Worm (Caenorhabditis elegans) whole organism, young adult: ENCODE results near the gene C54D2.6.
A peak's percentile ranks its signal among the peaks of the same experiment; 100 is the strongest.

Experiments
- B0019.2 ChIP-seq: fragments of 200-800 bp; sonication (Bioruptor generic); conservative IDR thresholded peaks from 2 replicates; pipeline ENCODE4 v1.3.6; 2022; ENCODE audit warnings: missing genetic modification reagents, missing genetic modification characterization, missing compliant biosample characterization
- B0261.1 ChIP-seq: sonication (generic microtip); optimal IDR thresholded peaks from 2 replicates; lab custom pipeline; 2016; ENCODE audit warnings: mild to moderate bottlenecking, missing genetic modification characterization, moderate library complexity, missing compliant biosample characterization
- C17E4.6 ChIP-seq: fragments of 200-800 bp; sonication (Bioruptor generic); IDR thresholded peaks from 2 replicates; pipeline ENCODE4 v1.3.6; 2022; ENCODE audit warnings: missing genetic modification reagents, missing genetic modification characterization, missing compliant biosample characterization
- D2030.7 ChIP-seq: fragments of 200-800 bp; sonication (Bioruptor generic); IDR thresholded peaks from 2 replicates; pipeline ENCODE4 v1.3.6; 2022; ENCODE audit warnings: missing genetic modification reagents, missing genetic modification characterization, missing compliant biosample characterization
- F10E7.11 ChIP-seq: sonication (generic microtip); optimal IDR thresholded peaks from 2 replicates; lab custom pipeline; 2017; ENCODE audit warnings: mild to moderate bottlenecking, missing genetic modification characterization, moderate library complexity, missing compliant biosample characterization
- F33H1.4 ChIP-seq: fragments of 200-800 bp; sonication (Bioruptor generic); IDR thresholded peaks from 2 replicates; pipeline ENCODE4 v1.3.6; 2022; ENCODE audit warnings: missing genetic modification reagents, missing genetic modification characterization, missing compliant biosample characterization
- K11D2.4 ChIP-seq: fragments of 200-800 bp; sonication (Bioruptor generic); IDR thresholded peaks from 2 replicates; pipeline ENCODE4 v1.3.6; 2022; ENCODE audit warnings: missing genetic modification reagents, missing genetic modification characterization, missing compliant biosample characterization
- T26A5.8 ChIP-seq: sonication (generic microtip); optimal IDR thresholded peaks from 2 replicates; lab custom pipeline; 2016; ENCODE audit warnings: missing genetic modification characterization, missing compliant biosample characterization
- Y53G8AR.9 ChIP-seq: fragments of 200-800 bp; sonication (Bioruptor generic); conservative IDR thresholded peaks from 2 replicates; pipeline ENCODE4 v1.3.6; 2022; ENCODE audit warnings: missing genetic modification reagents, missing genetic modification characterization, missing compliant biosample characterization
- Y56A3A.18 ChIP-seq: fragments of 200-800 bp; sonication (Bioruptor generic); IDR thresholded peaks from 2 replicates; pipeline ENCODE4 v1.3.6; 2022; ENCODE audit warnings: missing genetic modification reagents, missing genetic modification characterization, missing compliant biosample characterization
- Y67H2A.10 ChIP-seq: fragments of 200-800 bp; sonication (Bioruptor generic); conservative IDR thresholded peaks from 2 replicates; pipeline ENCODE4 v1.3.6; 2022; ENCODE audit warnings: missing genetic modification reagents, missing genetic modification characterization, missing compliant biosample characterization
- aptf-2 ChIP-seq: fragments of 200-800 bp; sonication (Bioruptor generic); conservative IDR thresholded peaks from 2 replicates; pipeline ENCODE4 v1.3.6; 2022; ENCODE audit warnings: missing genetic modification reagents, missing genetic modification characterization, missing compliant biosample characterization
- aptf-3 ChIP-seq: fragments of 200-800 bp; sonication (Bioruptor generic); IDR thresholded peaks from 2 replicates; pipeline ENCODE4 v1.3.6; 2022; ENCODE audit warnings: missing genetic modification characterization, missing compliant biosample characterization
- attf-3 ChIP-seq: fragments of 200-800 bp; sonication (Bioruptor generic); conservative IDR thresholded peaks from 2 replicates; pipeline ENCODE4 v1.3.6; 2022; ENCODE audit warnings: missing genetic modification reagents, missing genetic modification characterization, missing compliant biosample characterization
- attf-5 ChIP-seq: fragments of 200-800 bp; sonication (Bioruptor generic); optimal IDR thresholded peaks from 2 replicates; lab custom pipeline; 2018; ENCODE audit warnings: mild to moderate bottlenecking, missing genetic modification characterization, missing compliant biosample characterization
- attf-6 ChIP-seq: fragments of 200-800 bp; sonication (Bioruptor generic); IDR thresholded peaks from 2 replicates; pipeline ENCODE4 v1.3.6; 2022; ENCODE audit warnings: missing genetic modification reagents, missing genetic modification characterization, missing compliant biosample characterization
- cebp-2 ChIP-seq: fragments of 200-800 bp; sonication (Bioruptor generic); IDR thresholded peaks from 2 replicates; pipeline ENCODE4 v1.3.6; 2022; ENCODE audit warnings: missing genetic modification characterization, missing compliant biosample characterization
- ceh-27 ChIP-seq: fragments of 200-800 bp; sonication (Bioruptor generic); optimal IDR thresholded peaks from 2 replicates; lab custom pipeline; 2018; ENCODE audit warnings: mild to moderate bottlenecking, missing genetic modification characterization, moderate library complexity, missing compliant biosample characterization
- chd-7 ChIP-seq: sonication (generic microtip); optimal IDR thresholded peaks from 2 replicates; lab custom pipeline; 2016; ENCODE audit warnings: mild to moderate bottlenecking, missing genetic modification characterization, moderate library complexity, missing compliant biosample characterization
- dox-1 ChIP-seq: fragments of 200-800 bp; sonication (Bioruptor generic); IDR thresholded peaks from 2 replicates; pipeline ENCODE4 v1.3.6; 2022; ENCODE audit warnings: missing genetic modification reagents, missing genetic modification characterization, missing compliant biosample characterization
- dpl-1 ChIP-seq: fragments of 150-350 bp; optimal IDR thresholded peaks from 2 replicates; lab custom pipeline; 2014; ENCODE audit warnings: missing biosample characterization, missing genetic modification reagents, missing genetic modification characterization
- efl-1 ChIP-seq: fragments of 150-350 bp; optimal IDR thresholded peaks from 2 replicates; lab custom pipeline; 2014; ENCODE audit warnings: missing biosample characterization, missing genetic modification reagents, missing genetic modification characterization
- egl-44 ChIP-seq: fragments of 200-800 bp; sonication (Bioruptor generic); IDR thresholded peaks from 2 replicates; pipeline ENCODE4 v1.3.6; 2022; ENCODE audit warnings: missing genetic modification reagents, missing genetic modification characterization, missing compliant biosample characterization
- egrh-3 ChIP-seq: fragments of 200-800 bp; sonication (Bioruptor generic); IDR thresholded peaks from 2 replicates; pipeline ENCODE4 v1.3.6; 2022; ENCODE audit warnings: missing genetic modification reagents, missing genetic modification characterization, missing compliant biosample characterization
- gei-17 ChIP-seq: fragments of 200-800 bp; sonication (Bioruptor generic); optimal IDR thresholded peaks from 2 replicates; lab custom pipeline; 2018; ENCODE audit warnings: mild to moderate bottlenecking, missing genetic modification characterization, missing compliant biosample characterization
- hlh-26 ChIP-seq: fragments of 200-800 bp; sonication (Bioruptor generic); conservative IDR thresholded peaks from 2 replicates; pipeline ENCODE4 v1.3.6; 2022; ENCODE audit warnings: missing genetic modification reagents, missing genetic modification characterization, missing compliant biosample characterization
- hmg-1.2 ChIP-seq: fragments of 200-800 bp; sonication (Bioruptor generic); IDR thresholded peaks from 2 replicates; pipeline ENCODE4 v1.3.6; 2022; ENCODE audit warnings: missing genetic modification reagents, missing genetic modification characterization, missing compliant biosample characterization
- hsf-1 ChIP-seq: fragments of 200-800 bp; sonication (Bioruptor generic); IDR thresholded peaks from 2 replicates; pipeline ENCODE4 v1.3.6; 2022; ENCODE audit warnings: missing genetic modification reagents, missing genetic modification characterization, missing compliant biosample characterization
- lag-1 ChIP-seq: fragments of 200-800 bp; sonication (Bioruptor generic); IDR thresholded peaks from 2 replicates; pipeline ENCODE4 v1.3.6; 2022; ENCODE audit warnings: missing genetic modification reagents, missing genetic modification characterization, missing compliant biosample characterization
- let-526 ChIP-seq: fragments of 200-800 bp; sonication (Bioruptor generic); IDR thresholded peaks from 2 replicates; pipeline ENCODE4 v1.3.6; 2022; ENCODE audit warnings: missing genetic modification reagents, missing genetic modification characterization, missing compliant biosample characterization
- lin-26 ChIP-seq: fragments of 200-800 bp; sonication (Bioruptor generic); IDR thresholded peaks from 2 replicates; pipeline ENCODE4 v1.3.6; 2022; ENCODE audit warnings: missing genetic modification reagents, missing genetic modification characterization, missing compliant biosample characterization
- lin-35 ChIP-seq, 3 experiments: fragments of 150-350 bp in 2 of 3; sonication (generic microtip) in 1 of 3; optimal IDR thresholded peaks; 2 replicates each; lab custom pipeline; 2014 to 2018; ENCODE audit warnings: missing biosample characterization in 3 of 3, missing genetic modification characterization in 3 of 3, missing genetic modification reagents in 3 of 3
- lsl-1 ChIP-seq: fragments of 200-800 bp; sonication (Bioruptor generic); optimal IDR thresholded peaks from 2 replicates; lab custom pipeline; 2018; ENCODE audit warnings: mild to moderate bottlenecking, missing genetic modification characterization, moderate library complexity, missing compliant biosample characterization
- mel-28 ChIP-seq: sonication (generic microtip); optimal IDR thresholded peaks from 2 replicates; lab custom pipeline; 2016; ENCODE audit warnings: borderline replicate concordance, mild to moderate bottlenecking, missing genetic modification characterization, missing compliant biosample characterization
- mes-4 ChIP-seq: sonication (generic microtip); optimal IDR thresholded peaks from 2 replicates; lab custom pipeline; 2016; ENCODE audit warnings: missing genotype, missing genetic modification characterization, missing compliant biosample characterization
- mxl-1 ChIP-seq: sonication (generic microtip); optimal IDR thresholded peaks from 2 replicates; lab custom pipeline; 2016; ENCODE audit warnings: missing genetic modification characterization, missing compliant biosample characterization
- nfya-2 ChIP-seq: fragments of 200-800 bp; sonication (Bioruptor generic); IDR thresholded peaks from 2 replicates; pipeline ENCODE4 v1.3.6; 2022; ENCODE audit warnings: missing genetic modification reagents, missing genetic modification characterization, missing compliant biosample characterization
- rec-8 ChIP-seq, 2 experiments: sonication (generic microtip); optimal IDR thresholded peaks; 2 replicates each; lab custom pipeline; 2016; ENCODE audit warnings: mild to moderate bottlenecking in 2 of 2, missing genetic modification characterization in 2 of 2, missing genetic modification reagents in 2 of 2, missing genotype in 2 of 2, missing biosample characterization in 1 of 2, missing compliant biosample characterization in 1 of 2, moderate library complexity in 1 of 2
- rpc-1 ChIP-seq, 2 experiments: fragments of 150-350 bp in 1 of 2; sonication (generic microtip) in 1 of 2; optimal IDR thresholded peaks; 2 replicates each; lab custom pipeline; 2014 to 2018; ENCODE audit warnings: missing biosample characterization in 1 of 2, missing genetic modification characterization in 1 of 2, missing genetic modification reagents in 1 of 2, missing genotype in 1 of 2
- snpc-1.1 ChIP-seq: sonication (generic microtip); optimal IDR thresholded peaks from 2 replicates; lab custom pipeline; 2017; ENCODE audit warnings: missing genetic modification characterization, mild to moderate bottlenecking, missing compliant biosample characterization, antibody characterized with exemption, moderate library complexity, missing genotype, missing genetic modification reagents; ENCODE audit not compliant: insufficient read depth
- snpc-4 ChIP-seq, 5 experiments: fragments of 150-350 bp in 1 of 5; sonication (generic microtip) in 4 of 5; optimal IDR thresholded peaks; 2 replicates each; lab custom pipeline; 2014 to 2018; ENCODE audit warnings: missing genetic modification characterization in 5 of 5, missing biosample characterization in 3 of 5, antibody characterized with exemption in 2 of 5, mild to moderate bottlenecking in 2 of 5, missing compliant biosample characterization in 2 of 5, missing genotype in 2 of 5, moderate library complexity in 2 of 5, missing genetic modification reagents in 1 of 5
- sptf-2 ChIP-seq: fragments of 200-800 bp; sonication (Bioruptor generic); optimal IDR thresholded peaks from 2 replicates; lab custom pipeline; 2018; ENCODE audit warnings: mild to moderate bottlenecking, missing genetic modification characterization, missing compliant biosample characterization
- tbp1 ChIP-seq: fragments of 200-800 bp; sonication (Bioruptor generic); optimal IDR thresholded peaks from 2 replicates; lab custom pipeline; 2018; ENCODE audit warnings: mild to moderate bottlenecking, missing genetic modification characterization, missing compliant biosample characterization
- unc-62 ChIP-seq: fragments of 150-350 bp; optimal IDR thresholded peaks from 2 replicates; lab custom pipeline; 2014; ENCODE audit warnings: missing biosample characterization, missing genetic modification reagents, missing genetic modification characterization
- xnd-1 ChIP-seq: sonication (generic microtip); optimal IDR thresholded peaks from 2 replicates; lab custom pipeline; 2016; ENCODE audit warnings: missing genotype, missing genetic modification reagents, missing genetic modification characterization, missing compliant biosample characterization
- ztf-22 ChIP-seq: fragments of 200-800 bp; sonication (Bioruptor generic); optimal IDR thresholded peaks from 2 replicates; lab custom pipeline; 2018; ENCODE audit warnings: mild to moderate bottlenecking, missing genetic modification characterization, moderate library complexity, missing compliant biosample characterization
- ztf-3 ChIP-seq: fragments of 200-800 bp; sonication (Bioruptor generic); optimal IDR thresholded peaks from 2 replicates; lab custom pipeline; 2018; ENCODE audit warnings: mild to moderate bottlenecking, missing genetic modification characterization, missing compliant biosample characterization

C54D2.6 gene

ce11 chrX:7823108-7823704 is 24.1 kb downstream of the C54D2.6 start, which contains the start of gene eef-1A.2 (continued):
- TF ChIP-seq C17E4.6 (GFP tag; lab: Robert Waterston, UW) (no peak), hmg-1.2 (GFP tag; lab: Robert Waterston, UW) (peak; percentile 83), ztf-22 (peak; percentile 88), snpc-1.1 (tag; lab: Kevin White, UChicago) (no peak), cebp-2 (GFP tag; lab: Robert Waterston, UW) (peak; percentile 96), dpl-1 (GFP tag; lab: Kevin White, UChicago) (no peak), egl-44 (GFP tag; lab: Robert Waterston, UW) (peak; percentile 86), attf-3 (GFP tag; lab: Robert Waterston, UW) (no peak), efl-1 (GFP tag; lab: Kevin White, UChicago) (no peak), mxl-1 (tag; lab: Kevin White, UChicago) (no peak), attf-5 (GFP tag; lab: Kevin White, UChicago) (peak; percentile 98), dox-1 (GFP tag; lab: Robert Waterston, UW) (peak; percentile 93), F33H1.4 (GFP tag; lab: Robert Waterston, UW) (peak; percentile 78), let-526 (GFP tag; lab: Robert Waterston, UW) (peak; percentile 85), F10E7.11 (no peak), ceh-27 (GFP tag; lab: Kevin White, UChicago) (peak; percentile 93), aptf-3 (no peak), mel-28 (tag; lab: Kevin White, UChicago) (no peak), chd-7 (peak; percentile 89), unc-62 (GFP tag; lab: Kevin White, UChicago) (peak; percentile 67), rec-8 (tag; optimal IDR thresholded peaks at IDR 0.05; lab: Kevin White, UChicago) (no peak), K11D2.4 (GFP tag; lab: Robert Waterston, UW) (peak; percentile 88), B0261.1 (tag; lab: Kevin White, UChicago) (peak; percentile 30), T26A5.8 (no peak), Y53G8AR.9 (GFP tag; lab: Robert Waterston, UW) (peak; percentile 67; the same call in 1 of the 2 replicates), B0019.2 (GFP tag; lab: Robert Waterston, UW) (no peak), mes-4 (tag; lab: Kevin White, UChicago) (no peak), xnd-1 (no peak), tbp1 (peak; percentile 66), lin-35 (GFP tag; optimal IDR thresholded peaks at IDR 0.05; lab: Kevin White, UChicago) (peak in 1 of 3 experiments; percentile 78), ztf-3 (peak; percentile 30), Y56A3A.18 (GFP tag; lab: Robert Waterston, UW) (peak; percentile 17; the same call in 1 of the 2 replicates), hsf-1 (GFP tag; lab: Robert Waterston, UW) (no peak), sptf-2 (peak; percentile 42), lag-1 (GFP tag; lab: Robert Waterston, UW) (no peak), egrh-3 (GFP tag; lab: Robert Waterston, UW) (peak; percentile 72), lin-26 (peak; percentile 90), hlh-26 (GFP tag; lab: Robert Waterston, UW) (no peak), D2030.7 (GFP tag; lab: Robert Waterston, UW) (no peak), gei-17 (GFP tag; lab: Kevin White, UChicago) (peak; percentile 83), lsl-1 (no peak), aptf-2 (GFP tag; lab: Robert Waterston, UW) (no peak), Y67H2A.10 (peak; percentile 80), nfya-2 (GFP tag; lab: Robert Waterston, UW) (no peak), snpc-4 (GFP tag; optimal IDR thresholded peaks at IDR 0.05; lab: Kevin White, UChicago) (peak; percentile 31), snpc-4 (tag; optimal IDR thresholded peaks at IDR 0.05; lab: Kevin White, UChicago) (peak in 3 of 4 experiments; percentile 36 to 74 (median 68)), rpc-1 (optimal IDR thresholded peaks at IDR 0.05; lab: Kevin White, UChicago) (no peak), rpc-1 (tag; optimal IDR thresholded peaks at IDR 0.05; lab: Kevin White, UChicago) (no peak), attf-6 (no peak)
